Worm (Caenorhabditis elegans) whole organism, young adult: ENCODE measurements around the gene cal-4.
"Not testable (repeated sequence)": the region's sequence is repeated elsewhere in the genome, so short reads cannot be mapped to it uniquely, and the experiment has no call there.

Experiments used
- B0261.1 ChIP-seq: sonication (generic microtip); optimal IDR thresholded peaks from 2 replicates; lab custom pipeline; 2016; ENCODE audit warnings: mild to moderate bottlenecking, missing genetic modification characterization, moderate library complexity, missing compliant biosample characterization
- C17E4.6 ChIP-seq: fragments of 200-800 bp; sonication (Bioruptor generic); IDR thresholded peaks from 2 replicates; pipeline ENCODE4 v1.3.6; 2022; ENCODE audit warnings: missing genetic modification reagents, missing genetic modification characterization, missing compliant biosample characterization
- F33H1.4 ChIP-seq: fragments of 200-800 bp; sonication (Bioruptor generic); IDR thresholded peaks from 2 replicates; pipeline ENCODE4 v1.3.6; 2022; ENCODE audit warnings: missing genetic modification reagents, missing genetic modification characterization, missing compliant biosample characterization
- F52B5.7 ChIP-seq: sonication (generic microtip); optimal IDR thresholded peaks from 2 replicates; lab custom pipeline; 2016; ENCODE audit warnings: mild to moderate bottlenecking, missing genetic modification characterization, missing compliant biosample characterization
- F55B11.4 ChIP-seq: sonication (generic microtip); optimal IDR thresholded peaks from 2 replicates; lab custom pipeline; 2016; ENCODE audit warnings: missing compliant biosample characterization, missing genetic modification characterization, borderline replicate concordance; ENCODE audit not compliant: insufficient read depth
- K11D2.4 ChIP-seq: fragments of 200-800 bp; sonication (Bioruptor generic); IDR thresholded peaks from 2 replicates; pipeline ENCODE4 v1.3.6; 2022; ENCODE audit warnings: missing genetic modification reagents, missing genetic modification characterization, missing compliant biosample characterization
- K12H6.12 ChIP-seq: fragments of 200-800 bp; sonication (Bioruptor generic); optimal IDR thresholded peaks from 2 replicates; lab custom pipeline; 2018; ENCODE audit warnings: mild to moderate bottlenecking, missing genetic modification characterization, missing compliant biosample characterization
- ama-1 ChIP-seq, 3 experiments: fragments of 150-350 bp in 1 of 3; sonication (generic microtip) in 2 of 3; optimal IDR thresholded peaks; 2 replicates each; lab custom pipeline; 2014 to 2018; ENCODE audit warnings: missing biosample characterization in 2 of 3, missing genetic modification characterization in 2 of 3, missing genetic modification reagents in 2 of 3
- attf-3 ChIP-seq: fragments of 200-800 bp; sonication (Bioruptor generic); conservative IDR thresholded peaks from 2 replicates; pipeline ENCODE4 v1.3.6; 2022; ENCODE audit warnings: missing genetic modification reagents, missing genetic modification characterization, missing compliant biosample characterization
- ceh-27 ChIP-seq: fragments of 200-800 bp; sonication (Bioruptor generic); optimal IDR thresholded peaks from 2 replicates; lab custom pipeline; 2018; ENCODE audit warnings: mild to moderate bottlenecking, missing genetic modification characterization, moderate library complexity, missing compliant biosample characterization
- ceh-40 ChIP-seq: fragments of 200-800 bp; sonication (Bioruptor generic); IDR thresholded peaks from 2 replicates; pipeline ENCODE4 v1.3.6; 2022; ENCODE audit warnings: missing genetic modification characterization, missing compliant biosample characterization
- die-1 ChIP-seq: sonication (generic microtip); optimal IDR thresholded peaks from 2 replicates; lab custom pipeline; 2016; ENCODE audit warnings: missing genotype, mild to moderate bottlenecking, missing genetic modification characterization, missing compliant biosample characterization
- dox-1 ChIP-seq: fragments of 200-800 bp; sonication (Bioruptor generic); IDR thresholded peaks from 2 replicates; pipeline ENCODE4 v1.3.6; 2022; ENCODE audit warnings: missing genetic modification reagents, missing genetic modification characterization, missing compliant biosample characterization
- hmg-1.2 ChIP-seq: fragments of 200-800 bp; sonication (Bioruptor generic); IDR thresholded peaks from 2 replicates; pipeline ENCODE4 v1.3.6; 2022; ENCODE audit warnings: missing genetic modification reagents, missing genetic modification characterization, missing compliant biosample characterization
- hrde-1 ChIP-seq: sonication (generic microtip); optimal IDR thresholded peaks from 2 replicates; lab custom pipeline; 2016; ENCODE audit warnings: missing genetic modification characterization, mild to moderate bottlenecking, missing compliant biosample characterization, moderate library complexity, missing genotype, missing genetic modification reagents, borderline replicate concordance
- hsf-1 ChIP-seq: fragments of 200-800 bp; sonication (Bioruptor generic); IDR thresholded peaks from 2 replicates; pipeline ENCODE4 v1.3.6; 2022; ENCODE audit warnings: missing genetic modification reagents, missing genetic modification characterization, missing compliant biosample characterization
- lin-26 ChIP-seq: fragments of 200-800 bp; sonication (Bioruptor generic); IDR thresholded peaks from 2 replicates; pipeline ENCODE4 v1.3.6; 2022; ENCODE audit warnings: missing genetic modification reagents, missing genetic modification characterization, missing compliant biosample characterization
- lin-40 ChIP-seq: sonication (generic microtip); optimal IDR thresholded peaks from 2 replicates; lab custom pipeline; 2016; ENCODE audit warnings: missing genetic modification characterization, mild to moderate bottlenecking, missing compliant biosample characterization, missing genotype, missing genetic modification reagents
- lsl-1 ChIP-seq: fragments of 200-800 bp; sonication (Bioruptor generic); optimal IDR thresholded peaks from 2 replicates; lab custom pipeline; 2018; ENCODE audit warnings: mild to moderate bottlenecking, missing genetic modification characterization, moderate library complexity, missing compliant biosample characterization
- madf-6 ChIP-seq: fragments of 200-800 bp; sonication (Bioruptor generic); IDR thresholded peaks from 2 replicates; pipeline ENCODE4 v1.3.6; 2022; ENCODE audit warnings: missing genetic modification reagents, missing genetic modification characterization, missing compliant biosample characterization
- nfya-1 ChIP-seq: sonication (generic microtip); optimal IDR thresholded peaks from 2 replicates; lab custom pipeline; 2017; ENCODE audit warnings: antibody characterized with exemption, missing compliant biosample characterization, missing genetic modification characterization, borderline replicate concordance; ENCODE audit not compliant: insufficient read depth
- nhr-90 ChIP-seq: sonication (generic microtip); optimal IDR thresholded peaks from 2 replicates; lab custom pipeline; 2016; ENCODE audit warnings: missing genotype, mild to moderate bottlenecking, missing genetic modification characterization, missing compliant biosample characterization
- rcor-1 ChIP-seq: fragments of 200-800 bp; sonication (Bioruptor generic); IDR thresholded peaks from 2 replicates; pipeline ENCODE4 v1.3.6; 2022; ENCODE audit warnings: missing genetic modification reagents, missing genetic modification characterization, missing compliant biosample characterization
- repo-1 ChIP-seq: sonication (generic microtip); optimal IDR thresholded peaks from 2 replicates; lab custom pipeline; 2017; ENCODE audit warnings: mild to moderate bottlenecking, missing genetic modification characterization, missing compliant biosample characterization
- rpc-1 ChIP-seq, 2 experiments: fragments of 150-350 bp in 1 of 2; sonication (generic microtip) in 1 of 2; optimal IDR thresholded peaks; 2 replicates each; lab custom pipeline; 2014 to 2018; ENCODE audit warnings: missing biosample characterization in 1 of 2, missing genetic modification characterization in 1 of 2, missing genetic modification reagents in 1 of 2, missing genotype in 1 of 2
- snpc-1.1 ChIP-seq: sonication (generic microtip); optimal IDR thresholded peaks from 2 replicates; lab custom pipeline; 2017; ENCODE audit warnings: missing genetic modification characterization, mild to moderate bottlenecking, missing compliant biosample characterization, antibody characterized with exemption, moderate library complexity, missing genotype, missing genetic modification reagents; ENCODE audit not compliant: insufficient read depth
- tbp1 ChIP-seq: fragments of 200-800 bp; sonication (Bioruptor generic); optimal IDR thresholded peaks from 2 replicates; lab custom pipeline; 2018; ENCODE audit warnings: mild to moderate bottlenecking, missing genetic modification characterization, missing compliant biosample characterization
- tlf-1 ChIP-seq: fragments of 200-800 bp; sonication (Bioruptor generic); optimal IDR thresholded peaks from 2 replicates; lab custom pipeline; 2018; ENCODE audit warnings: mild to moderate bottlenecking, missing genetic modification characterization, missing compliant biosample characterization
- unc-130 ChIP-seq: sonication (generic microtip); optimal IDR thresholded peaks from 2 replicates; lab custom pipeline; 2016; ENCODE audit warnings: missing genetic modification reagents, missing genetic modification characterization, missing compliant biosample characterization
- ztf-22 ChIP-seq: fragments of 200-800 bp; sonication (Bioruptor generic); optimal IDR thresholded peaks from 2 replicates; lab custom pipeline; 2018; ENCODE audit warnings: mild to moderate bottlenecking, missing genetic modification characterization, moderate library complexity, missing compliant biosample characterization
- ztf-3 ChIP-seq: fragments of 200-800 bp; sonication (Bioruptor generic); optimal IDR thresholded peaks from 2 replicates; lab custom pipeline; 2018; ENCODE audit warnings: mild to moderate bottlenecking, missing genetic modification characterization, missing compliant biosample characterization

Gene cal-4

DNA sequence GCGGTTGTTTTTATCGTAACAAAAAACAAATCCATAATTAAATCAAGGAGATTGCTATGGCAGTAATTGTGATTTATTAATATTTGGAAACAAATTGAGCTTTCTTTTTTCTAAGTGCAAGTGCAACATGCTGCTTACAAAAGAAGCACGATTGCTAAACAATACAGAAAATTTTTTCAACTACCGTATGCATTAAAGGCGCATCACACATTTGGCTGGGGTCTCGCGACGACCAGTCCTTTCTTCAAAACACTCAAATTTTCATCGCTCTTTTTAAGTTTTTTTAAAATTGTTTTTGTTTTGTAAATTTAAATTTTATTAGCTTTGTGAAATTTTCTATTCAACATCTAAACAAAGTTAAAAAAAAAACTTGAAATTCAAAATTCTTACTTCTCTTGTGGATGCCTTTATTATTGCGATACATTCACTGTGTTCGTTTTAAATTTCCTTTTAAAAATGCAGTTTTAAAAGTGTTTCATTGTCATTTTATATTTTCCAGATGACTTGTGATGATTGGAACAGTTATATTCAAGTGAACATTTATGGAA lies 25.5 kb downstream of the cal-4 start, which contains the start of gene zim-1 (continued):
- no peak for TF ChIP-seq C17E4.6
- TF ChIP-seq ama-1 (optimal IDR thresholded peaks at IDR 0.05; lab: Kevin White, UChicago), result no peak
- no peak for TF ChIP-seq ama-1 (GFP tag; optimal IDR thresholded peaks at IDR 0.05; lab: Kevin White, UChicago)
- peak; percentile 78 for TF ChIP-seq madf-6 (GFP tag; lab: Robert Waterston, UW)
- no peak for TF ChIP-seq ceh-27 (GFP tag; lab: Kevin White, UChicago)
- no peak for TF ChIP-seq B0261.1
- no peak for TF ChIP-seq F55B11.4 (tag; lab: Kevin White, UChicago)
- TF ChIP-seq K11D2.4, result no peak
- no peak for TF ChIP-seq lin-40 (tag; lab: Kevin White, UChicago)

DNA sequence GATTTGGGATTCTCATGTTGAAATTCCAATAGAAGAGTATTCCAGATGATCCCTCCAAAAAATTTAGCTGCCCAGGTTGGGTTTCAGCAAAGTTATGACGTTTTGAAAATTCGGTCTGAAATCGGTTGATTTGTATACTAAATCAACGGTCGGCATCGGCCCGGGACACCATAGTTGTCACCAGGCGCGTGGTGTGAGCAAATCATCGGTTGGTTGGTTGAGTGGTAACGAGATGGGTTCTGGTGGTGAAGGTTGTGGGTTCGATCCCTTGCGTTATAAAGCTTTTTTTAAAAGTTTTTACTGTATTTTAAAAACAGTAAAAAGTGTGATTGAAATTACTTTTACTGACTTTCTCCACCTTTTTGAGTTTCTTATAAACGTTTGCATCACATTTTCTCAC lies 27.3 kb downstream of the cal-4 start:
- TF ChIP-seq rcor-1 (GFP tag; lab: Robert Waterston, UW) (0 out of 2 replicates have a peak, but pooled peaks have one; percentile 17), hmg-1.2 (GFP tag; lab: Robert Waterston, UW) (0 out of 2 replicates have a peak, but pooled peaks have one; percentile 25), rpc-1 (tag; optimal IDR thresholded peaks at IDR 0.05; lab: Kevin White, UChicago) (peak; percentile 52), ceh-40 (0 out of 2 replicates have a peak, but pooled peaks have one; percentile 31), tbp1 (GFP tag; lab: Kevin White, UChicago) (peak; percentile 70), dox-1 (GFP tag; lab: Robert Waterston, UW) (0 out of 2 replicates have a peak, but pooled peaks have one; percentile 44), lin-26 (peak; percentile 71; the same call in 1 of the 2 replicates), B0261.1 (peak; percentile 47)
- not testable (repeated sequence) for TF ChIP-seq rpc-1 (optimal IDR thresholded peaks at IDR 0.05; lab: Kevin White, UChicago)

- peak; percentile 80 for TF ChIP-seq attf-3 (GFP tag; lab: Robert Waterston, UW)
These were observed 31.8 kb downstream of the cal-4 start for ce11 chrIV:10552993-10553392.

DNA sequence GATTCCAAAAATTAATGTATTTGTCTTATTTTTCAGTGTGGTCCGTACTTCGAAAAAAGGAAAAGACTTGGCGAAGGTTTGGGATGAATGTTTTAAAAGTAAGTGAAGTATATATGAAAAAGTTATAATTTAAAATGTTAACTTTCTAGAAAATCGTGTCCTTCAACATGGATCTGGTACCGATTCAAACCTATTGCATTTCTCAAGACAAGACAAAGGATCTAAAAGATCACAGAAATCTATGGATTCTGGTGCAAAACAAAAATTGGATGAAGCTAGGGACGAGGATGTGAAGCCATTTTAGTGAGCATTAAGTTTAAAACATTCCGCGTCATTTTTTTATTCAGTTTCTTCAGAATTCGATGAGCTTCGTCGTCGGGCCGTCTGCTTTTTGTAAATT lies 33.7 kb downstream of the cal-4 start, which contains the start of gene zim-2:
zim-2 (plus strand) TSS at position 301 of the 400 bp plus-strand sequence.
- no peak for TF ChIP-seq snpc-1.1 (tag; lab: Kevin White, UChicago)
- no peak for TF ChIP-seq F52B5.7 (tag; lab: Kevin White, UChicago)
- no peak for TF ChIP-seq tlf-1 (GFP tag; lab: Kevin White, UChicago)
- TF ChIP-seq rpc-1 (optimal IDR thresholded peaks at IDR 0.05; lab: Kevin White, UChicago), result no peak
- no peak for TF ChIP-seq rpc-1 (tag; optimal IDR thresholded peaks at IDR 0.05; lab: Kevin White, UChicago)
- TF ChIP-seq hmg-1.2 (GFP tag; lab: Robert Waterston, UW), result no peak
- no peak for TF ChIP-seq K12H6.12 (tag; lab: Kevin White, UChicago)
- TF ChIP-seq ztf-3, result no peak
- no peak for TF ChIP-seq nfya-1 (tag; lab: Kevin White, UChicago)
- TF ChIP-seq hrde-1 (tag; lab: Kevin White, UChicago), result no peak
- no peak for TF ChIP-seq ceh-40
- TF ChIP-seq ztf-22 (GFP tag; lab: Kevin White, UChicago), result no peak
- no peak for TF ChIP-seq repo-1 (tag; lab: Kevin White, UChicago)
- no peak for TF ChIP-seq madf-6 (GFP tag; lab: Robert Waterston, UW)
- TF ChIP-seq nhr-90, result no peak
- no peak for TF ChIP-seq die-1 (tag; lab: Kevin White, UChicago)

- peak; percentile 23; the same call in 1 of the 2 replicates for TF ChIP-seq F33H1.4 (GFP tag; lab: Robert Waterston, UW)
- TF ChIP-seq lsl-1 (GFP tag; lab: Kevin White, UChicago), result peak; percentile 60
- TF ChIP-seq unc-130 (GFP tag; lab: Kevin White, UChicago), result no peak
- 0 out of 2 replicates have a peak, but pooled peaks have one; percentile 9 for TF ChIP-seq hsf-1 (GFP tag; lab: Robert Waterston, UW)
These were observed 37.2 kb downstream of the cal-4 start, which contains the start of gene zim-3 for ce11 chrIV:10558415-10558814. TSS of gene zim-3 (plus strand) at chrIV:10558715.
